Fruit fly (Drosophila melanogaster) whole organism, wandering third instar larva: ENCODE results near the gene PIG-T.

ENCODE experiments used
- Sp1 ChIP-seq: fragments of 200-800 bp; sonication (Bioruptor generic); optimal IDR thresholded peaks from 3 replicates; lab custom pipeline; 2019; ENCODE audit warnings: missing biosample characterization, mild to moderate bottlenecking, missing genetic modification characterization, moderate library complexity
- rgr ChIP-seq: fragments of 200-800 bp; sonication (Bioruptor generic); optimal IDR thresholded peaks from 3 replicates; lab custom pipeline; 2016; ENCODE audit warnings: missing biosample characterization, mild to moderate bottlenecking, missing genetic modification characterization
- sage ChIP-seq: fragments of 200-800 bp; sonication (Bioruptor generic); optimal IDR thresholded peaks from 2 replicates; lab custom pipeline; 2016; ENCODE audit warnings: missing biosample characterization, mild to moderate bottlenecking, missing genetic modification characterization
- tai ChIP-seq: sonication (Bioruptor generic); optimal IDR thresholded peaks from 2 replicates; lab custom pipeline; 2016; ENCODE audit warnings: missing biosample characterization, missing genetic modification characterization

dm6 chrX:8447166-8447565 lies 40.1 kb upstream of the PIG-T start:
- TF ChIP-seq sage (GFP tag; lab: Kevin White, UChicago), result no peak
- TF ChIP-seq rgr (GFP tag; lab: Kevin White, UChicago), result no peak
- TF ChIP-seq tai (GFP tag; lab: Kevin White, UChicago), result no peak
- TF ChIP-seq Sp1 (GFP tag; lab: Kevin White, UChicago), result no peak
